Worm (Caenorhabditis elegans): ENCODE data around the gene Y111B2A.1.

Y111B2A.1 gene

ce11 chrIII:12447563-12447962 lies 47.9 kb downstream of the Y111B2A.1 start:
- peak in 1 of 2 experiments; percentile 18 for TF ChIP-seq lsy-2 (tag; optimal IDR thresholded peaks at IDR 0.05)

ce11 chrIII:12445991-12446502 lies 49.4 kb downstream of the Y111B2A.1 start, which contains the start of gene Y49E10.18:
Y49E10.18 (minus strand) TSS chrIII:12446106.
- TF ChIP-seq sma-9 (GFP tag; optimal IDR thresholded peaks at IDR 0.05) (peak; percentile 66), sma-9 (tag; optimal IDR thresholded peaks at IDR 0.05) (no peak), fos-1 (tag; optimal IDR thresholded peaks at IDR 0.05) (peak; percentile 61), snpc-4 (tag; optimal IDR thresholded peaks at IDR 0.05) (no peak)

- TF ChIP-seq nhr-12 (tag; optimal IDR thresholded peaks at IDR 0.05) (no peak), mbf-1 (tag; optimal IDR thresholded peaks at IDR 0.05) (no peak), fos-1 (tag; optimal IDR thresholded peaks at IDR 0.05) (peak; percentile 28), lin-13 (GFP tag; optimal IDR thresholded peaks at IDR 0.05) (no peak), F13H6.1 (tag; optimal IDR thresholded peaks at IDR 0.05) (no peak), sma-9 (GFP tag; optimal IDR thresholded peaks at IDR 0.05) (peak; percentile 37), sma-9 (tag; optimal IDR thresholded peaks at IDR 0.05) (no peak), ztf-4 (tag; optimal IDR thresholded peaks at IDR 0.05) (no peak), nhr-21 (tag; optimal IDR thresholded peaks at IDR 0.05) (no peak), zag-1 (tag; optimal IDR thresholded peaks at IDR 0.05) (no peak), snpc-4 (tag; optimal IDR thresholded peaks at IDR 0.05) (no peak), elt-1 (tag; optimal IDR thresholded peaks at IDR 0.05) (no peak)
Observed at ce11 chrIII:12445223-12445622, 50.2 kb downstream of the Y111B2A.1 start.

ce11 chrIII:12443880-12444279 lies 51.6 kb downstream of the Y111B2A.1 start:
- TF ChIP-seq alr-1 (tag; optimal IDR thresholded peaks at IDR 0.05) (no peak), R02D3.7 (tag; optimal IDR thresholded peaks at IDR 0.05) (no peak)

Measured in whole organism, L2 larva.